Worm (Caenorhabditis elegans): Measurements from ENCODE around the gene F54F12.1.

ce11 chrIII:13061136-13061535, 5.9 kb upstream of the F54F12.1 start:
- TF ChIP-seq ets-4 (tag; optimal IDR thresholded peaks at IDR 0.05) (no peak), ceh-19 (GFP tag; optimal IDR thresholded peaks at IDR 0.05) (no peak), pha-4 (tag; optimal IDR thresholded peaks at IDR 0.05) (no peak), ceh-34 (tag; optimal IDR thresholded peaks at IDR 0.05) (no peak), ceh-30 (tag; optimal IDR thresholded peaks at IDR 0.05) (no peak), rnt-1 (tag; optimal IDR thresholded peaks at IDR 0.05) (no peak), pha-2 (tag; optimal IDR thresholded peaks at IDR 0.05) (no peak), ceh-22 (tag; optimal IDR thresholded peaks at IDR 0.05) (no peak)
